Worm (Caenorhabditis elegans): ENCODE measurements around the gene dmsr-8.
A peak's percentile ranks its signal among the peaks of the same experiment; 100 is the strongest.

DNA sequence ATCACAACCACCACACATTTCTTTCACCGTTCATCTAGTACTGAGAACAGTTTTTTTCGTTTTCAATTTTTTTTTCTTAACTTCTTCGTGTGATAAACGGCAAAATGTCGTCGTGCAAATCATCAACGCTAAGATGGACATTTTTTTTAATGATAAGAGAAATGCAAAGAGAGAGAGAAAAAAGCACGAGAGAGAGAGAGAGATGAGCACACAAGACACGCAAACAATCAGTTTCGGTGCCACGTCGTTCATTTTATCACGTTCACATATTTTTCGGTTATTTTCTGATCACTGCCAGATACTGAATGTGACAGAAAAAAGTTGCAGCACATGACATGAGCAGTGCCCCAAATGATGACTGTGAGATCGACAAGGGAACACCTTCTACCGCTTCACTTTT lies 46.0 kb downstream of the dmsr-8 start, which contains the start of gene egl-9:
- TF ChIP-seq unc-62 (GFP tag; optimal IDR thresholded peaks at IDR 0.05) (no peak), lin-39 (tag; optimal IDR thresholded peaks at IDR 0.05) (no peak), skn-1 (tag; optimal IDR thresholded peaks at IDR 0.05) (no peak), nhr-25 (tag; optimal IDR thresholded peaks at IDR 0.05) (no peak), ama-1 (optimal IDR thresholded peaks at IDR 0.05) (peak; percentile 84), pqm-1 (tag; optimal IDR thresholded peaks at IDR 0.05) (peak; percentile 61), hmg-11 (tag; optimal IDR thresholded peaks at IDR 0.05) (no peak)
